Worm (Caenorhabditis elegans): ENCODE data around the gene nhr-183.

DNA sequence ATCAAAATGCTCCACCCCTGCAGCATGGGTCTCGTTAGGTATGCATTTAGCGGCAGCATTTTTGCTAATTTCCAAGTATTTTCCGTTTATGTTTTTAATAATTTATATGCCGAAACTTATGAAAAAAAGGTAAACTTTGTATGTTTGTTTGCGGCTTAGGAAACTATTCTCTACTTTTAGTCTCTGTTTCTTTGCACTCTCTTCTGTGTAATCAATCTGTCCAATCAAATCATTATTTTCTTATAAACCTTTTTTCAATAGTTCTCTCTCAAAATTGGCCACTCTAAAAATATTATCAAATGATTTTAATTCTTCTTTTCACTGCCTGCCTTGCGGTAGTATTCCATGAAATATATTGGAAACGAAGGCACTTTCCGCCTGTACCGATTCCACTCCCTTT, 26.4 kb downstream of the nhr-183 start:
- TF ChIP-seq ceh-82 (tag; optimal IDR thresholded peaks at IDR 0.05) = no peak
- TF ChIP-seq R02D3.7 (tag; optimal IDR thresholded peaks at IDR 0.05) = no peak
- TF ChIP-seq lin-39 (tag; optimal IDR thresholded peaks at IDR 0.05) = no peak
- TF ChIP-seq nhr-77 (tag; optimal IDR thresholded peaks at IDR 0.05) = no peak
- peak; percentile 26 for TF ChIP-seq elt-2 (tag; optimal IDR thresholded peaks at IDR 0.05)

All from whole organism, L3 larva.